Fruit fly (Drosophila melanogaster): ENCODE results near the gene knk.

Gene knk

DNA sequence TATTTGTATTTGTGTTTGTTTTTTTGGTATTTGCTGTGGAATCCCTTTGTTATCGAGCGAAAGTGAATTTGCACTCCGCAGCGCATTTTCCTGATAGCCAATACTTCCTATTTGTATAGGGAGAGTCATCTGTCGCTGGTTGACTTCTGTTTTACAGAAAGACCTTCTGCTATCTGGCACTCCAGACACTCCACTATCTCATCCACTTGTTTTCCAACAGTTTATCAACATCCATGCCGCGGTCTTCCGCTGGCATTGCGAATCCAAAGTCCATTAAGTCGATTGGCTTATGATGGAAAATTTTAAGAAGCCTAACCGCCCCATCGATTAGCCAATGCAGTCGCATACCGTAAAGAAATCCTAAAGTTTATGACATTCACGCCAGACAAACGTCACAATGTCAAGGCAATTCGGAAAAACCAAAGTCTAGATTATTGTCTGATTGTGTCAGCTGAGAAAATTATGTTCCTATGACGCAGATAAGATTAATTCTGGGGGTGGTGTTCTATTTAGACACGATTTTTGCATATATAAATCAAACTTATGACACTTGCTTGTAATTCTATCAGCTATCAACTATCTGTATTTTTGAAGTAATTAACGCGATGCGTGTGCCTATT is 10.4 kb downstream of the knk start:
- TF ChIP-seq CG13204 (GFP tag; optimal IDR thresholded peaks at IDR 0.05), result no peak
- TF ChIP-seq CG8301 (tag; optimal IDR thresholded peaks at IDR 0.05), result no peak
- no peak for TF ChIP-seq CG34367 (tag; optimal IDR thresholded peaks at IDR 0.05)
- no peak for TF ChIP-seq fd96Ca (GFP tag; IDR thresholded peaks at IDR 0.05)
- TF ChIP-seq D1 (tag; optimal IDR thresholded peaks at IDR 0.05), result no peak
- TF ChIP-seq CG8159 (tag; optimal IDR thresholded peaks at IDR 0.05), result peak; percentile 13
- TF ChIP-seq CG32121 (GFP tag; IDR thresholded peaks at IDR 0.05), result no peak
- TF ChIP-seq CG10348 (GFP tag; IDR thresholded peaks at IDR 0.05), result no peak
- TF ChIP-seq rn (GFP tag; IDR thresholded peaks at IDR 0.05), result no peak
- no peak for TF ChIP-seq Snoo (tag; optimal IDR thresholded peaks at IDR 0.05)
- peak; percentile 24 for TF ChIP-seq Pif1A (GFP tag; optimal IDR thresholded peaks at IDR 0.05)
- TF ChIP-seq EcR (GFP tag; optimal IDR thresholded peaks at IDR 0.05), result peak; percentile 30
- TF ChIP-seq CG9948 (tag; optimal IDR thresholded peaks at IDR 0.05), result no peak
- peak; percentile 42 for TF ChIP-seq gl (tag; optimal IDR thresholded peaks at IDR 0.05)
- no peak for TF ChIP-seq CG17806 (tag; optimal IDR thresholded peaks at IDR 0.05)
- no peak; the same call in 2 of the 3 replicates for TF ChIP-seq CG4496 (GFP tag; IDR thresholded peaks at IDR 0.05)
- no peak for TF ChIP-seq Pif1B (GFP tag; optimal IDR thresholded peaks at IDR 0.05)
- TF ChIP-seq CG15710 (tag; optimal IDR thresholded peaks at IDR 0.05), result no peak
- TF ChIP-seq CG12605 (GFP tag; IDR thresholded peaks at IDR 0.05), result no peak
- peak; percentile 40 for TF ChIP-seq CG14655 (GFP tag; optimal IDR thresholded peaks at IDR 0.05)
- TF ChIP-seq Ets98B (GFP tag; IDR thresholded peaks at IDR 0.05), result no peak

DNA sequence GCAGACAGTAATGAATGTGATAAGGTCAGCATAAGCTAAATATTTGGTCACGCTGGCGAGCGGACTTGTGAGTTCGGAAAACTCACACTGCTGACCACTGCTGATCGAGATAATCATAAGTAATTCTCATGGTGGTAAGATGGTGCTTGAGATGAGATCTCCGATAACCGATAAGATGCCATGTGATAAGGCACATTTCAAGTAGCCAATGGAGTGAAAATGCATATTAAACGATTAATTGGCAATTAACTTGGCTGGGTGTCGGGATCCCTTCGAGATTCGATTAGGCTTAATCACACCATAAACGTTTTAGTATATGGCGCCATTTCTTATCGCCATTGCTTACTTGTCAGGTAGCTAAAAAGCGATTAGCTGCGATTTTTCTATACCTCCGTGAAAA is 11.7 kb downstream of the knk start:
- TF ChIP-seq CG12605 (GFP tag; IDR thresholded peaks at IDR 0.05) (no peak), CG15710 (tag; optimal IDR thresholded peaks at IDR 0.05) (no peak)

DNA sequence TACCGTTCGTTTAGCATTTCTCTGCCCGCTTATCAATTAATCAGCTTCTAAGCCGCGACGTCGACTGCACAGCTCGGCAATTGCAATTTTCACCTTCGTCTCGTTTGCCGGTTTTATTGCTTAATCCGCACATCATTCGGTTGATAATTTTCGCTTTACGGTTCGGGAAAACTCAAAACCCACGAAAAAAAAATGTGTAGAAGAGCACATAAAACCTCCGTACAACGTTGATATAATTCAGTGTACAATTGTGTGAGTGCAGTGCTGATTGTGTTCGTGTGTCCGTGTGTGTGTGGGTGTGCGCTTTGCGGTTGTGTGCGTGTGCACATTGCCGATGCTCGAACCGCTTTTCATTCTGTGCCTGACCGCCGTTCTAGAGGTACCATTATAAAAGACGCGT is 13.3 kb downstream of the knk start, which contains the start of gene CAH7:
Gene CAH7, plus strand, starts transcription at position 43 of the 400 bp plus-strand sequence.
- TF ChIP-seq fd96Ca (GFP tag; IDR thresholded peaks at IDR 0.05) (peak; percentile 60; the same call in 2 of the 3 replicates), CG13204 (GFP tag; optimal IDR thresholded peaks at IDR 0.05) (peak; percentile 5), CG14655 (GFP tag; optimal IDR thresholded peaks at IDR 0.05) (no peak), CG17806 (tag; optimal IDR thresholded peaks at IDR 0.05) (no peak)

DNA sequence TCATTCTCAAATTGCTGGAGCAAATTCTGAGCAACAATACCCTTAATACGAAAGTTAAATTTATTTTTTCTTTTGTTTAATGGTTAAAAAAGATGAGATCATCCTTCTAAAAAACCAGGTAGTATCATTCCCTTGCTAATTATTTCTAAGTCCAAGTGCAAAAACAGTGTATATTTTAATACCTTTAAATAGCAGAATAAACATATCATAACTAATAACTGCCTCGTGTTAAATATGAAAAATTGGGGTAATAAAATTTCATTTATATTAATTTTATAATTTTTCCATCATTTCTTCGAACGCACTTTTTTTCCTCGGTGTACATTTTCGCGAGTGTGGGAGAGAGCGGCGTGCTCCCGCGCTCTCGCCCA is 13.7 kb downstream of the knk start:
- peak; percentile 11 for TF ChIP-seq Snoo (tag; optimal IDR thresholded peaks at IDR 0.05)
- no peak for TF ChIP-seq EcR (GFP tag; optimal IDR thresholded peaks at IDR 0.05)
- TF ChIP-seq CG10348 (GFP tag; IDR thresholded peaks at IDR 0.05), result no peak
- peak; percentile 38; the same call in 1 of the 3 replicates for TF ChIP-seq CG4496 (GFP tag; IDR thresholded peaks at IDR 0.05)
- no peak for TF ChIP-seq Pif1A (GFP tag; optimal IDR thresholded peaks at IDR 0.05)
- no peak; the same call in 1 of the 2 replicates for TF ChIP-seq Ets98B (GFP tag; IDR thresholded peaks at IDR 0.05)
- TF ChIP-seq gl (tag; optimal IDR thresholded peaks at IDR 0.05), result no peak
- TF ChIP-seq CG8159 (tag; optimal IDR thresholded peaks at IDR 0.05), result peak; percentile 44
- peak; percentile 12 for TF ChIP-seq CG15710 (tag; optimal IDR thresholded peaks at IDR 0.05)
- TF ChIP-seq CG9948 (tag; optimal IDR thresholded peaks at IDR 0.05), result peak; percentile 11
- TF ChIP-seq D1 (tag; optimal IDR thresholded peaks at IDR 0.05), result peak; percentile 36
- TF ChIP-seq rn (GFP tag; IDR thresholded peaks at IDR 0.05), result no peak
- peak; percentile 60 for TF ChIP-seq CG14655 (GFP tag; optimal IDR thresholded peaks at IDR 0.05)
- TF ChIP-seq CG12605 (GFP tag; IDR thresholded peaks at IDR 0.05), result no peak; the same call in 1 of the 2 replicates
- TF ChIP-seq CG34367 (tag; optimal IDR thresholded peaks at IDR 0.05), result no peak
- no peak for TF ChIP-seq CG13204 (GFP tag; optimal IDR thresholded peaks at IDR 0.05)
- TF ChIP-seq fd96Ca (GFP tag; IDR thresholded peaks at IDR 0.05), result no peak; the same call in 2 of the 3 replicates
- TF ChIP-seq CG8301 (tag; optimal IDR thresholded peaks at IDR 0.05), result peak; percentile 56
- TF ChIP-seq CG17806 (tag; optimal IDR thresholded peaks at IDR 0.05), result no peak
- TF ChIP-seq Pif1B (GFP tag; optimal IDR thresholded peaks at IDR 0.05), result no peak
- TF ChIP-seq CG32121 (GFP tag; IDR thresholded peaks at IDR 0.05), result peak; percentile 30; the same call in 1 of the 2 replicates

DNA sequence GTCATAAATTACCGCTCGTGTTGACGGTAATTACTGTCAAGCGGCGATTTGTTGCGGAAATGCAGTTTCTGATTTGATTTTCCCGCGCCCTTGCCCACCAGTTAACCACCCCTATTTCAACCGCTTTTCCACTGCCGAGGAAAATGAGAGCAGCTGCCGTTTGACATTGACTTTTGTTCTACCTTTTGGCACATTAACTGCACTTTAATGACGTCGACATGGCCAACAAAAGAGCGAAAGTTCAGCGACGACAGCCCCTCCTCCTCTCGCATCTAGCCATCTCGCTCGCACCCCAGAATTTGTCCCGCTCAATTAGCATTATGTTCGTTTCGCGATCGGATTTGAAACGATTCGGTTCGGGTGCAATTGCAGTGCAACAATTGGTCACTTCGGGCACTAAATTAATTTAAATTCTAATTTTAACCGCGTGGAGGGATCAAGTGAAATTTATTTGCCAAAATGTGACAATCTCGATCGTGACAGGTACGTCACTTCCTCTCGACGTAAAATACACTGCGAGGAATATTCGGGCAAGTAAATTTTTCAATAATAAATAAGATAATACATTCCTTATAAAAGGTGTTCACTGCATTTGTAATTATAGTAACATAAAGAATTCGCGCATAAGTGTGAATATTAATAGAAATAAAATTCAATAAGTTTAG is 14.2 kb downstream of the knk start:
- TF ChIP-seq CG13204 (GFP tag; optimal IDR thresholded peaks at IDR 0.05) (no peak), CG34367 (tag; optimal IDR thresholded peaks at IDR 0.05) (no peak), CG14655 (GFP tag; optimal IDR thresholded peaks at IDR 0.05) (no peak), rn (GFP tag; IDR thresholded peaks at IDR 0.05) (no peak), fd96Ca (GFP tag; IDR thresholded peaks at IDR 0.05) (no peak), CG8159 (tag; optimal IDR thresholded peaks at IDR 0.05) (no peak), CG9948 (tag; optimal IDR thresholded peaks at IDR 0.05) (no peak), Pif1B (GFP tag; optimal IDR thresholded peaks at IDR 0.05) (no peak), CG4496 (GFP tag; IDR thresholded peaks at IDR 0.05) (no peak), CG15710 (tag; optimal IDR thresholded peaks at IDR 0.05) (no peak), CG8301 (tag; optimal IDR thresholded peaks at IDR 0.05) (no peak), CG10348 (GFP tag; IDR thresholded peaks at IDR 0.05) (no peak), Snoo (tag; optimal IDR thresholded peaks at IDR 0.05) (no peak), Pif1A (GFP tag; optimal IDR thresholded peaks at IDR 0.05) (no peak), CG12605 (GFP tag; IDR thresholded peaks at IDR 0.05) (no peak), Ets98B (GFP tag; IDR thresholded peaks at IDR 0.05) (no peak), CG32121 (GFP tag; IDR thresholded peaks at IDR 0.05) (no peak)

DNA sequence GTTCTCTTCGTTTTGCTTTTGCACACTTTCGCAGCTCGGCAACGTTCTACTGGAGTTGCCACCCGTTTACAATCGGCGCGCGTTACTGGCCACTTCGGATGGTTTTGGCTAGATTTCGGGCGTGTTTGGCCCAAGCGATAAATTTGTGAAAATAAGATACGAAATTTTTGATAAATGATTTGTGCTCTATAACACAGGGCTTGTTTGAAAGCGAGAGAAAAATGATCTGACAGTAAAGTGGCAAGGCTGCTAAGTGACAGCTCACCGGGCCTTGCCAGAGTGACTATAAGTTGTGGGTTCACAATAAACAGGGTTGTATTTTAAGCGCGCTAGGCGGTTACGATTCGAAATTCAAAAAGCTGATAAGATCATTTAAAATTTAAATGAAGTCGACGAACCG is 15.5 kb downstream of the knk start, which contains the start of gene Fmr1:
Gene Fmr1, minus strand, starts transcription at position 184 of the 400 bp plus-strand sequence.
- TF ChIP-seq CG15710 (tag; optimal IDR thresholded peaks at IDR 0.05) (peak; percentile 18), CG9948 (tag; optimal IDR thresholded peaks at IDR 0.05) (peak; percentile 25), Snoo (tag; optimal IDR thresholded peaks at IDR 0.05) (no peak), CG17806 (tag; optimal IDR thresholded peaks at IDR 0.05) (peak; percentile 14)

All from whole organism, pupa.